Worm (Caenorhabditis elegans) whole organism, midembryonic: ENCODE measurements around the gene nas-37.

ENCODE experiments used
- med-1 ChIP-seq: sonication (generic microtip); optimal IDR thresholded peaks from 2 replicates; lab custom pipeline; 2017; ENCODE audit warnings: missing genetic modification characterization, mild to moderate bottlenecking, missing compliant biosample characterization, antibody characterized with exemption, missing genetic modification reagents; ENCODE audit not compliant: insufficient read depth
- tab-1 ChIP-seq: fragments of 200-800 bp; sonication (Bioruptor generic); IDR thresholded peaks from 2 replicates; pipeline ENCODE4 v1.3.6; 2022; ENCODE audit warnings: missing genetic modification characterization, missing compliant biosample characterization

DNA sequence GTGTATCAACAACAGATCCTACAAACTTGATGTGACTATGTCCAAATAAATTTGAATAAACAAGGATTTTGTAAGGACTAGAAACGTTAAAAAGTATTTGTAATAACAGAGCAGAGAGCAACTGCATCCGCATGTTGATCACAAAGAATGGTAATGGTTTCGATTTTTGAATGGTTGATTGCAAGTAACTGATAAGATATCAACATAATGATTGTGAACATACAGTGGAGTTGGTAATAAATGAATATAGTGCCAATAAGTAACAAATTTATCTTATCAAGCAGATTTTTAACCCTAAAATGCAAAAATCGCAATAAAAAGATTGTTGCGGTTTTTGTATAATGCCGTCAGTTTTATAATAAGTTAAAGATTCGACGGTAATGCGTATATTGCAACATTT lies 23.9 kb downstream of the nas-37 start, which contains the start of gene ugt-23:
- TF ChIP-seq tab-1 (no peak), med-1 (GFP tag; lab: Kevin White, UChicago) (no peak)
